Worm (Caenorhabditis elegans) whole organism, L4 larva: ENCODE measurements around the gene F38B6.2.

Experiments used
- D1046.2 ChIP-seq: fragments of 200-800 bp; sonication (Bioruptor generic); IDR thresholded peaks from 2 replicates; pipeline ENCODE4 v1.3.6; 2022; ENCODE audit warnings: missing genetic modification characterization, missing compliant biosample characterization
- F37D6.2 ChIP-seq: sonication (generic microtip); optimal IDR thresholded peaks from 2 replicates; lab custom pipeline; 2016; ENCODE audit warnings: mild to moderate bottlenecking, missing genetic modification characterization, missing compliant biosample characterization
- T20F7.1 ChIP-seq: fragments of 200-800 bp; sonication (Bioruptor generic); optimal IDR thresholded peaks from 2 replicates; lab custom pipeline; 2018; ENCODE audit warnings: mild to moderate bottlenecking, missing genetic modification characterization, missing compliant biosample characterization
- Y48G9A.11 ChIP-seq: fragments of 200-800 bp; sonication (Bioruptor generic); IDR thresholded peaks from 2 replicates; pipeline ENCODE4 v1.3.6; 2022; ENCODE audit warnings: missing genetic modification reagents, missing genetic modification characterization, missing compliant biosample characterization
- Y75B8A.6 ChIP-seq: fragments of 200-800 bp; sonication (Bioruptor generic); IDR thresholded peaks from 2 replicates; pipeline ENCODE4 v1.3.6; 2022; ENCODE audit warnings: missing genetic modification reagents, missing genetic modification characterization, missing compliant biosample characterization
- ZK546.5 ChIP-seq, 2 experiments: sonication (generic microtip); optimal IDR thresholded peaks; 2 replicates each; lab custom pipeline; 2017; ENCODE audit warnings: missing biosample characterization in 2 of 2, missing genetic modification characterization in 2 of 2
- aly-2 ChIP-seq: sonication (generic microtip); optimal IDR thresholded peaks from 2 replicates; lab custom pipeline; 2018; ENCODE audit warnings: missing biosample characterization, missing genetic modification characterization
- ama-1 ChIP-seq: fragments of 150-350 bp; optimal IDR thresholded peaks from 2 replicates; lab custom pipeline; 2014; ENCODE audit warnings: inconsistent platforms, mixed read lengths
- attf-4 ChIP-seq: sonication (generic microtip); optimal IDR thresholded peaks from 3 replicates; lab custom pipeline; 2017; ENCODE audit warnings: missing biosample characterization, missing genetic modification characterization
- ceh-20 ChIP-seq: fragments of 200-800 bp; sonication (Bioruptor generic); IDR thresholded peaks from 2 replicates; pipeline ENCODE4 v1.3.6; 2022; ENCODE audit warnings: missing genetic modification reagents, missing genetic modification characterization, missing compliant biosample characterization
- ceh-32 ChIP-seq: sonication (generic microtip); optimal IDR thresholded peaks from 2 replicates; lab custom pipeline; 2016; ENCODE audit warnings: mild to moderate bottlenecking, missing genetic modification characterization, missing compliant biosample characterization; ENCODE audit not compliant: poor library complexity
- ceh-44 ChIP-seq: fragments of 200-800 bp; sonication (Bioruptor generic); IDR thresholded peaks from 2 replicates; pipeline ENCODE4 v1.3.6; 2022; ENCODE audit warnings: missing genetic modification reagents, missing genetic modification characterization, missing compliant biosample characterization
- ceh-62 ChIP-seq: sonication (generic microtip); optimal IDR thresholded peaks from 2 replicates; lab custom pipeline; 2017; ENCODE audit warnings: missing biosample characterization, missing genetic modification characterization
- ceh-82 ChIP-seq: sonication (generic microtip); optimal IDR thresholded peaks from 2 replicates; lab custom pipeline; 2017; ENCODE audit warnings: missing biosample characterization, missing genetic modification characterization
- daf-12 ChIP-seq: fragments of 150-350 bp; optimal IDR thresholded peaks from 2 replicates; lab custom pipeline; 2014; ENCODE audit warnings: missing biosample characterization, missing genetic modification reagents, missing genetic modification characterization
- daf-16 ChIP-seq, 3 experiments: sonication (generic microtip); optimal IDR thresholded peaks; 2 replicates each; lab custom pipeline; 2016 to 2017; ENCODE audit warnings: missing genetic modification characterization in 3 of 3, missing genetic modification reagents in 3 of 3, mild to moderate bottlenecking in 2 of 3, missing compliant biosample characterization in 2 of 3, missing biosample characterization in 1 of 3, moderate library complexity in 1 of 3
- dmd-6 ChIP-seq: fragments of 200-800 bp; sonication (Bioruptor generic); IDR thresholded peaks from 2 replicates; pipeline ENCODE4 v1.3.6; 2022; ENCODE audit warnings: missing genetic modification reagents, missing genetic modification characterization, missing compliant biosample characterization
- dmd-8 ChIP-seq: fragments of 200-800 bp; sonication (Bioruptor generic); IDR thresholded peaks from 2 replicates; pipeline ENCODE4 v1.3.6; 2022; ENCODE audit warnings: missing genetic modification characterization, missing compliant biosample characterization
- duxl-1 ChIP-seq: sonication (generic microtip); optimal IDR thresholded peaks from 2 replicates; lab custom pipeline; 2016; ENCODE audit warnings: mild to moderate bottlenecking, missing genetic modification characterization, moderate library complexity, missing compliant biosample characterization; ENCODE audit not compliant: poor library complexity
- fos-1 ChIP-seq: fragments of 150-350 bp; optimal IDR thresholded peaks from 2 replicates; lab custom pipeline; 2014; ENCODE audit warnings: missing biosample characterization, missing genetic modification characterization
- hif-1 ChIP-seq, 2 experiments: sonication (generic microtip); optimal IDR thresholded peaks; 2 replicates each; lab custom pipeline; 2016 to 2017; ENCODE audit warnings: missing compliant biosample characterization in 2 of 2, missing genetic modification characterization in 2 of 2, missing genetic modification reagents in 2 of 2, missing genotype in 2 of 2, mild to moderate bottlenecking in 1 of 2
- hlh-11 ChIP-seq: fragments of 200-800 bp; sonication (Bioruptor generic); optimal IDR thresholded peaks from 2 replicates; lab custom pipeline; 2018; ENCODE audit warnings: mild to moderate bottlenecking, missing genetic modification characterization, missing compliant biosample characterization
- lim-7 ChIP-seq: fragments of 200-800 bp; sonication (Bioruptor generic); IDR thresholded peaks from 2 replicates; pipeline ENCODE4 v1.3.6; 2022; ENCODE audit warnings: missing genetic modification characterization, missing compliant biosample characterization
- lir-3 ChIP-seq: sonication (generic microtip); optimal IDR thresholded peaks from 2 replicates; lab custom pipeline; 2016; ENCODE audit warnings: mild to moderate bottlenecking, missing genetic modification characterization, missing compliant biosample characterization
- madf-5 ChIP-seq, 2 experiments: fragments of 200-800 bp; sonication (Bioruptor generic); IDR thresholded peaks; 2 replicates each; pipeline ENCODE4 v1.3.6; 2022; ENCODE audit warnings: missing compliant biosample characterization in 2 of 2, missing genetic modification characterization in 2 of 2
- mep-1 ChIP-seq: fragments of 150-350 bp; sonication (generic microtip); optimal IDR thresholded peaks from 3 replicates; lab custom pipeline; 2014; ENCODE audit warnings: missing biosample characterization, missing genetic modification characterization
- mxl-3 ChIP-seq: fragments of 200-800 bp; sonication (Bioruptor generic); optimal IDR thresholded peaks from 2 replicates; lab custom pipeline; 2018; ENCODE audit warnings: mild to moderate bottlenecking, missing genetic modification characterization, missing compliant biosample characterization
- nhr-25 ChIP-seq: sonication (generic microtip); optimal IDR thresholded peaks from 2 replicates; lab custom pipeline; 2017; ENCODE audit warnings: missing genetic modification characterization, mild to moderate bottlenecking, missing compliant biosample characterization, antibody characterized with exemption, moderate library complexity, borderline replicate concordance; ENCODE audit not compliant: insufficient read depth
- nhr-28 ChIP-seq: fragments of 150-350 bp; optimal IDR thresholded peaks from 2 replicates; lab custom pipeline; 2014; ENCODE audit warnings: missing biosample characterization, missing genetic modification characterization
- nhr-42 ChIP-seq: fragments of 200-800 bp; sonication (Bioruptor generic); IDR thresholded peaks from 2 replicates; pipeline ENCODE4 v1.3.6; 2022; ENCODE audit warnings: missing genetic modification characterization, missing compliant biosample characterization
- nhr-48 ChIP-seq: sonication (generic microtip); optimal IDR thresholded peaks from 2 replicates; lab custom pipeline; 2016; ENCODE audit warnings: mild to moderate bottlenecking, missing genetic modification characterization, missing compliant biosample characterization
- nhr-6 ChIP-seq: fragments of 150-350 bp; optimal IDR thresholded peaks from 2 replicates; lab custom pipeline; 2014; ENCODE audit warnings: missing biosample characterization, missing genetic modification characterization
- nhr-77 ChIP-seq: fragments of 150-350 bp; optimal IDR thresholded peaks from 2 replicates; lab custom pipeline; 2014; ENCODE audit warnings: missing biosample characterization, missing genetic modification characterization
- pha-4 ChIP-seq, 2 experiments: fragments of 150-350 bp in 1 of 2; fragments of 200-800 bp in 1 of 2; sonication (Bioruptor generic) in 1 of 2; IDR thresholded peaks in 1 of 2; optimal IDR thresholded peaks in 1 of 2; 2 replicates each; pipeline versions ENCODE4 v1.3.6 to Lab custom; 2014 to 2022; ENCODE audit warnings: missing genetic modification characterization in 2 of 2, missing genetic modification reagents in 2 of 2, missing biosample characterization in 1 of 2, missing compliant biosample characterization in 1 of 2
- pqm-1 ChIP-seq: sonication (generic microtip); optimal IDR thresholded peaks from 2 replicates; lab custom pipeline; 2017; ENCODE audit warnings: missing biosample characterization, missing genetic modification characterization
- saeg-2 ChIP-seq: fragments of 200-800 bp; sonication (Bioruptor generic); IDR thresholded peaks from 2 replicates; pipeline ENCODE4 v1.3.6; 2022; ENCODE audit warnings: missing genetic modification reagents, missing genetic modification characterization, missing compliant biosample characterization
- snpc-4 ChIP-seq: fragments of 150-350 bp; optimal IDR thresholded peaks from 2 replicates; lab custom pipeline; 2014; ENCODE audit warnings: missing biosample characterization, missing genetic modification characterization
- tag-97 ChIP-seq: fragments of 200-800 bp; sonication (Bioruptor generic); IDR thresholded peaks from 2 replicates; pipeline ENCODE4 v1.3.6; 2022; ENCODE audit warnings: missing genetic modification characterization, missing compliant biosample characterization
- unc-130 ChIP-seq: sonication (generic microtip); optimal IDR thresholded peaks from 2 replicates; lab custom pipeline; 2016; ENCODE audit warnings: missing genetic modification reagents, missing genetic modification characterization, missing compliant biosample characterization
- vab-7 ChIP-seq: fragments of 200-800 bp; sonication (Bioruptor generic); IDR thresholded peaks from 2 replicates; pipeline ENCODE4 v1.3.6; 2022; ENCODE audit warnings: missing genetic modification reagents, missing genetic modification characterization, missing compliant biosample characterization
- zag-1 ChIP-seq: fragments of 150-350 bp; optimal IDR thresholded peaks from 2 replicates; lab custom pipeline; 2014; ENCODE audit warnings: missing biosample characterization, missing genetic modification characterization
- zip-2 ChIP-seq: fragments of 150-350 bp; optimal IDR thresholded peaks from 2 replicates; lab custom pipeline; 2014; ENCODE audit warnings: missing biosample characterization, missing genetic modification characterization
- ztf-11 ChIP-seq: fragments of 150-350 bp; optimal IDR thresholded peaks from 2 replicates; lab custom pipeline; 2014; ENCODE audit warnings: missing biosample characterization, missing genetic modification characterization
- ztf-7 ChIP-seq: fragments of 150-350 bp; optimal IDR thresholded peaks from 2 replicates; lab custom pipeline; 2014; ENCODE audit warnings: missing biosample characterization, missing genetic modification characterization

Gene F38B6.2

DNA sequence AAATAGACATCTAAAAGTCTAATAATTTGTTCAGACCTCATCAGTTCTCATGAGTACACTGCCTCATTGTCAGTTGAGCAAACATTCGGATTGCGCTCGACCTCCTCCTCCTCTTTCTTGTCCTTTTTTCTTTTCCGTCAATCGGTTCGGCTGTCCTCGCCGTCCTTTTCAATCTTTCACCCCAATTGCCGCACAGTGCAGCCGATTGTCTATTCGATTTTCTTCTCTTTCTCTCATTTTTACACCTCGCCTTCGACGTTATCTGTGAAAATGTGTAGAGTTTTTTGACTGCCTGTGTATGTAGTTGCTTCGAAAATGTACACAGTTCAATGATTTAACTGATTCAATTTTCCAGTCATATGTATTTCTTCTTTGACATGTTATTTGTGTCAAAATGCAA lies 45.2 kb upstream of the F38B6.2 start (continued):
- no peak for TF ChIP-seq nhr-25 (tag; lab: Kevin White, UChicago)
- no peak for TF ChIP-seq unc-130
- no peak for TF ChIP-seq ceh-44
- peak; percentile 57 for TF ChIP-seq nhr-77 (tag; lab: Kevin White, UChicago)
- no peak for TF ChIP-seq snpc-4 (tag; lab: Kevin White, UChicago)
- no peak for TF ChIP-seq Y48G9A.11
- TF ChIP-seq nhr-28 (tag; lab: Kevin White, UChicago) = peak; percentile 78
- TF ChIP-seq mxl-3 (GFP tag; lab: Kevin White, UChicago) = peak; percentile 14
- no peak for TF ChIP-seq nhr-42 (GFP tag; lab: Robert Waterston, UW)
- no peak for TF ChIP-seq F37D6.2
- no peak for TF ChIP-seq ZK546.5 (tag; optimal IDR thresholded peaks at IDR 0.05; lab: Kevin White, UChicago)
- peak; percentile 44 for TF ChIP-seq nhr-48 (tag; lab: Kevin White, UChicago)
- no peak for TF ChIP-seq lim-7 (GFP tag; lab: Robert Waterston, UW)
- TF ChIP-seq T20F7.1 (GFP tag; lab: Kevin White, UChicago) = no peak
- TF ChIP-seq ceh-62 (tag; lab: Kevin White, UChicago) = no peak
- no peak for TF ChIP-seq hif-1 (tag; optimal IDR thresholded peaks at IDR 0.05; lab: Kevin White, UChicago)
- no peak for TF ChIP-seq D1046.2 (GFP tag; lab: Robert Waterston, UW)
- no peak for TF ChIP-seq ztf-7 (tag; lab: Kevin White, UChicago)
- TF ChIP-seq mep-1 = peak; percentile 54
- no peak for TF ChIP-seq ceh-32 (tag; lab: Kevin White, UChicago)
- no peak for TF ChIP-seq zip-2 (tag; lab: Kevin White, UChicago)
- no peak for TF ChIP-seq fos-1 (tag; lab: Kevin White, UChicago)
- TF ChIP-seq pha-4 (GFP tag; IDR thresholded peaks at IDR 0.05; lab: Robert Waterston, UW) = no peak
- no peak for TF ChIP-seq pha-4 (tag; optimal IDR thresholded peaks at IDR 0.05; lab: Kevin White, UChicago)
- peak; percentile 71 for TF ChIP-seq dmd-6 (GFP tag; lab: Robert Waterston, UW)
- no peak for TF ChIP-seq daf-12
- peak; percentile 56 for TF ChIP-seq pqm-1 (tag; lab: Kevin White, UChicago)
- TF ChIP-seq vab-7 (GFP tag; lab: Robert Waterston, UW) = no peak
- TF ChIP-seq madf-5 (GFP tag; IDR thresholded peaks at IDR 0.05; lab: Robert Waterston, UW) = no peak
- TF ChIP-seq lir-3 (tag; lab: Kevin White, UChicago) = no peak
- no peak for TF ChIP-seq Y75B8A.6
- no peak for TF ChIP-seq ceh-82 (tag; lab: Kevin White, UChicago)
- TF ChIP-seq saeg-2 (GFP tag; lab: Robert Waterston, UW) = no peak
- TF ChIP-seq daf-16 (GFP tag; optimal IDR thresholded peaks at IDR 0.05; lab: Kevin White, UChicago) = no peak
- no peak for TF ChIP-seq daf-16 (tag; optimal IDR thresholded peaks at IDR 0.05; lab: Kevin White, UChicago)
- TF ChIP-seq attf-4 = no peak
- no peak for TF ChIP-seq nhr-6
- no peak for TF ChIP-seq dmd-8 (GFP tag; lab: Robert Waterston, UW)
- TF ChIP-seq tag-97 (GFP tag; lab: Robert Waterston, UW) = no peak
- TF ChIP-seq aly-2 (tag; lab: Kevin White, UChicago) = no peak
- no peak for TF ChIP-seq ceh-20 (GFP tag; lab: Robert Waterston, UW)
- no peak for TF ChIP-seq ama-1 (lab: Kevin White, UChicago)
- TF ChIP-seq duxl-1 (tag; lab: Kevin White, UChicago) = no peak
- peak; percentile 75 for TF ChIP-seq hlh-11 (tag; lab: Kevin White, UChicago)
- no peak for TF ChIP-seq zag-1 (tag; lab: Kevin White, UChicago)
- TF ChIP-seq ztf-11 (tag; lab: Kevin White, UChicago) = no peak
